Worm (Caenorhabditis elegans) whole organism, L4/young adult: ENCODE data around the gene Y60A9.1.

Source experiments
- W03F9.2 ChIP-seq: fragments of 150-350 bp; optimal IDR thresholded peaks from 2 replicates; lab custom pipeline; 2014; ENCODE audit warnings: missing biosample characterization, missing genetic modification characterization
- dao-5 ChIP-seq: sonication (generic microtip); optimal IDR thresholded peaks from 2 replicates; lab custom pipeline; 2016; ENCODE audit warnings: missing genotype, missing genetic modification characterization, moderate library complexity, missing compliant biosample characterization
- him-1 ChIP-seq: sonication (generic microtip); optimal IDR thresholded peaks from 2 replicates; lab custom pipeline; 2016; ENCODE audit warnings: missing genotype, missing genetic modification reagents, missing genetic modification characterization, missing compliant biosample characterization

DNA sequence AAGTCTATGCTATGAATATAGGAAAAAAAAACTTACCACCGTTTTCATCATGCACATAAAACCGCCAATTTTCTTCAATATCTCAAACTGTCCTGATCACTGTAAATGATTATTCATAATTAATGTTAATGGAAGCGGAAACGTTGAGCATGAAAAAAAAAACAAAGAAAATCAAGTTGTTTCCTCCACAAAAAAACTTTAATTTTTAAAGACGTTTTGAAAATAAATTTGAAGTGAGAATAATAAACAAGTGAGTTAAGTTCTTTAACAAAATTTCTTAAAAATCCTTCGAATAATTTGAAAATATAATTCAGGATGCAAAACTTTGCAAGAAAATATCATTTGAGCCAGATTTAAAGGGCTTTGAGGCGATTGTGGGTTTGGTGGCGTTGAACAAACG lies 24.9 kb downstream of the Y60A9.1 start, which contains the start of gene irk-3:
- TF ChIP-seq W03F9.2 (tag; lab: Kevin White, UChicago) (no peak), him-1 (no peak), dao-5 (no peak)
